Worm (Caenorhabditis elegans) whole organism, young adult: ENCODE data around the gene F26F12.8.

Experiments
- B0019.2 ChIP-seq: fragments of 200-800 bp; sonication (Bioruptor generic); conservative IDR thresholded peaks from 2 replicates; pipeline ENCODE4 v1.3.6; 2022; ENCODE audit warnings: missing genetic modification reagents, missing genetic modification characterization, missing compliant biosample characterization
- C06A6.2 ChIP-seq: fragments of 200-800 bp; sonication (Bioruptor generic); conservative IDR thresholded peaks from 2 replicates; pipeline ENCODE4 v1.3.6; 2022; ENCODE audit warnings: missing genetic modification characterization, missing compliant biosample characterization
- D2030.7 ChIP-seq: fragments of 200-800 bp; sonication (Bioruptor generic); IDR thresholded peaks from 2 replicates; pipeline ENCODE4 v1.3.6; 2022; ENCODE audit warnings: missing genetic modification reagents, missing genetic modification characterization, missing compliant biosample characterization
- F10E7.11 ChIP-seq: sonication (generic microtip); optimal IDR thresholded peaks from 2 replicates; lab custom pipeline; 2017; ENCODE audit warnings: mild to moderate bottlenecking, missing genetic modification characterization, moderate library complexity, missing compliant biosample characterization
- F23B12.7 ChIP-seq: sonication (generic microtip); optimal IDR thresholded peaks from 2 replicates; lab custom pipeline; 2017; ENCODE audit warnings: missing genetic modification characterization, mild to moderate bottlenecking, missing compliant biosample characterization, antibody characterized with exemption, moderate library complexity; ENCODE audit not compliant: insufficient read depth
- F39B2.1 ChIP-seq: fragments of 200-800 bp; sonication (Bioruptor generic); IDR thresholded peaks from 2 replicates; pipeline ENCODE4 v1.3.6; 2022; ENCODE audit warnings: missing genetic modification reagents, missing genetic modification characterization, missing compliant biosample characterization
- F49E8.2 ChIP-seq: sonication (generic microtip); optimal IDR thresholded peaks from 3 replicates; lab custom pipeline; 2017; ENCODE audit warnings: missing genetic modification characterization, mild to moderate bottlenecking, missing compliant biosample characterization, antibody characterized with exemption, moderate library complexity; ENCODE audit not compliant: insufficient read depth
- Y67H2A.10 ChIP-seq: fragments of 200-800 bp; sonication (Bioruptor generic); conservative IDR thresholded peaks from 2 replicates; pipeline ENCODE4 v1.3.6; 2022; ENCODE audit warnings: missing genetic modification reagents, missing genetic modification characterization, missing compliant biosample characterization
- akir-1 ChIP-seq: fragments of 200-800 bp; sonication (Bioruptor generic); optimal IDR thresholded peaks from 2 replicates; lab custom pipeline; 2018; ENCODE audit warnings: mild to moderate bottlenecking, missing genetic modification characterization, moderate library complexity, missing compliant biosample characterization
- ama-1 ChIP-seq, 3 experiments: fragments of 150-350 bp in 1 of 3; sonication (generic microtip) in 2 of 3; optimal IDR thresholded peaks; 2 replicates each; lab custom pipeline; 2014 to 2018; ENCODE audit warnings: missing biosample characterization in 2 of 3, missing genetic modification characterization in 2 of 3, missing genetic modification reagents in 2 of 3
- aptf-3 ChIP-seq: fragments of 200-800 bp; sonication (Bioruptor generic); IDR thresholded peaks from 2 replicates; pipeline ENCODE4 v1.3.6; 2022; ENCODE audit warnings: missing genetic modification characterization, missing compliant biosample characterization
- attf-3 ChIP-seq: fragments of 200-800 bp; sonication (Bioruptor generic); conservative IDR thresholded peaks from 2 replicates; pipeline ENCODE4 v1.3.6; 2022; ENCODE audit warnings: missing genetic modification reagents, missing genetic modification characterization, missing compliant biosample characterization
- attf-5 ChIP-seq: fragments of 200-800 bp; sonication (Bioruptor generic); optimal IDR thresholded peaks from 2 replicates; lab custom pipeline; 2018; ENCODE audit warnings: mild to moderate bottlenecking, missing genetic modification characterization, missing compliant biosample characterization
- attf-6 ChIP-seq: fragments of 200-800 bp; sonication (Bioruptor generic); IDR thresholded peaks from 2 replicates; pipeline ENCODE4 v1.3.6; 2022; ENCODE audit warnings: missing genetic modification reagents, missing genetic modification characterization, missing compliant biosample characterization
- ceh-100 ChIP-seq: fragments of 200-800 bp; sonication (Bioruptor generic); IDR thresholded peaks from 2 replicates; pipeline ENCODE4 v1.3.6; 2022; ENCODE audit warnings: missing genetic modification reagents, missing genetic modification characterization, missing compliant biosample characterization
- ceh-79 ChIP-seq: sonication (generic microtip); optimal IDR thresholded peaks from 2 replicates; lab custom pipeline; 2017; ENCODE audit warnings: mild to moderate bottlenecking, missing genetic modification characterization, missing compliant biosample characterization
- chd-7 ChIP-seq: sonication (generic microtip); optimal IDR thresholded peaks from 2 replicates; lab custom pipeline; 2016; ENCODE audit warnings: mild to moderate bottlenecking, missing genetic modification characterization, moderate library complexity, missing compliant biosample characterization
- die-1 ChIP-seq: sonication (generic microtip); optimal IDR thresholded peaks from 2 replicates; lab custom pipeline; 2016; ENCODE audit warnings: missing genotype, mild to moderate bottlenecking, missing genetic modification characterization, missing compliant biosample characterization
- dox-1 ChIP-seq: fragments of 200-800 bp; sonication (Bioruptor generic); IDR thresholded peaks from 2 replicates; pipeline ENCODE4 v1.3.6; 2022; ENCODE audit warnings: missing genetic modification reagents, missing genetic modification characterization, missing compliant biosample characterization
- hmg-1.2 ChIP-seq: fragments of 200-800 bp; sonication (Bioruptor generic); IDR thresholded peaks from 2 replicates; pipeline ENCODE4 v1.3.6; 2022; ENCODE audit warnings: missing genetic modification reagents, missing genetic modification characterization, missing compliant biosample characterization
- hmg-20 ChIP-seq: fragments of 200-800 bp; sonication (Bioruptor generic); IDR thresholded peaks from 2 replicates; pipeline ENCODE4 v1.3.6; 2022; ENCODE audit warnings: missing genetic modification reagents, missing genetic modification characterization, missing compliant biosample characterization
- hsf-1 ChIP-seq: fragments of 200-800 bp; sonication (Bioruptor generic); IDR thresholded peaks from 2 replicates; pipeline ENCODE4 v1.3.6; 2022; ENCODE audit warnings: missing genetic modification reagents, missing genetic modification characterization, missing compliant biosample characterization
- let-526 ChIP-seq: fragments of 200-800 bp; sonication (Bioruptor generic); IDR thresholded peaks from 2 replicates; pipeline ENCODE4 v1.3.6; 2022; ENCODE audit warnings: missing genetic modification reagents, missing genetic modification characterization, missing compliant biosample characterization
- lin-26 ChIP-seq: fragments of 200-800 bp; sonication (Bioruptor generic); IDR thresholded peaks from 2 replicates; pipeline ENCODE4 v1.3.6; 2022; ENCODE audit warnings: missing genetic modification reagents, missing genetic modification characterization, missing compliant biosample characterization
- lin-54 ChIP-seq: fragments of 200-800 bp; sonication (Bioruptor generic); optimal IDR thresholded peaks from 2 replicates; lab custom pipeline; 2018; ENCODE audit warnings: mild to moderate bottlenecking, missing genetic modification characterization, missing compliant biosample characterization
- lsl-1 ChIP-seq: fragments of 200-800 bp; sonication (Bioruptor generic); optimal IDR thresholded peaks from 2 replicates; lab custom pipeline; 2018; ENCODE audit warnings: mild to moderate bottlenecking, missing genetic modification characterization, moderate library complexity, missing compliant biosample characterization
- lsy-27 ChIP-seq: sonication (generic microtip); optimal IDR thresholded peaks from 2 replicates; lab custom pipeline; 2017; ENCODE audit warnings: missing genetic modification characterization, mild to moderate bottlenecking, missing compliant biosample characterization, antibody characterized with exemption, missing genotype, borderline replicate concordance; ENCODE audit not compliant: insufficient read depth
- madf-10 ChIP-seq: sonication (generic microtip); optimal IDR thresholded peaks from 2 replicates; lab custom pipeline; 2016; ENCODE audit warnings: mild to moderate bottlenecking, missing genetic modification characterization, missing compliant biosample characterization
- mcd-1 ChIP-seq: fragments of 200-800 bp; sonication (Bioruptor generic); IDR thresholded peaks from 2 replicates; pipeline ENCODE4 v1.3.6; 2022; ENCODE audit warnings: missing genetic modification reagents, missing genetic modification characterization, missing compliant biosample characterization
- mxl-1 ChIP-seq: sonication (generic microtip); optimal IDR thresholded peaks from 2 replicates; lab custom pipeline; 2016; ENCODE audit warnings: missing genetic modification characterization, missing compliant biosample characterization
- nfya-1 ChIP-seq: sonication (generic microtip); optimal IDR thresholded peaks from 2 replicates; lab custom pipeline; 2017; ENCODE audit warnings: antibody characterized with exemption, missing compliant biosample characterization, missing genetic modification characterization, borderline replicate concordance; ENCODE audit not compliant: insufficient read depth
- nhr-27 ChIP-seq: fragments of 200-800 bp; sonication (Bioruptor generic); optimal IDR thresholded peaks from 2 replicates; lab custom pipeline; 2018; ENCODE audit warnings: mild to moderate bottlenecking, missing genetic modification characterization, moderate library complexity, missing compliant biosample characterization
- nhr-90 ChIP-seq: sonication (generic microtip); optimal IDR thresholded peaks from 2 replicates; lab custom pipeline; 2016; ENCODE audit warnings: missing genotype, mild to moderate bottlenecking, missing genetic modification characterization, missing compliant biosample characterization
- pbrm-1 ChIP-seq: fragments of 200-800 bp; sonication (Bioruptor generic); IDR thresholded peaks from 2 replicates; pipeline ENCODE4 v1.3.6; 2022; ENCODE audit warnings: missing genetic modification reagents, missing genetic modification characterization, missing compliant biosample characterization
- rec-8 ChIP-seq, 2 experiments: sonication (generic microtip); optimal IDR thresholded peaks; 2 replicates each; lab custom pipeline; 2016; ENCODE audit warnings: mild to moderate bottlenecking in 2 of 2, missing genetic modification characterization in 2 of 2, missing genetic modification reagents in 2 of 2, missing genotype in 2 of 2, missing biosample characterization in 1 of 2, missing compliant biosample characterization in 1 of 2, moderate library complexity in 1 of 2
- repo-1 ChIP-seq: sonication (generic microtip); optimal IDR thresholded peaks from 2 replicates; lab custom pipeline; 2017; ENCODE audit warnings: mild to moderate bottlenecking, missing genetic modification characterization, missing compliant biosample characterization
- snpc-3.4 ChIP-seq: sonication (generic microtip); optimal IDR thresholded peaks from 2 replicates; lab custom pipeline; 2017; ENCODE audit warnings: missing genetic modification characterization, mild to moderate bottlenecking, missing compliant biosample characterization, antibody characterized with exemption, moderate library complexity, missing genotype, missing genetic modification reagents
- tbp1 ChIP-seq: fragments of 200-800 bp; sonication (Bioruptor generic); optimal IDR thresholded peaks from 2 replicates; lab custom pipeline; 2018; ENCODE audit warnings: mild to moderate bottlenecking, missing genetic modification characterization, missing compliant biosample characterization
- xnd-1 ChIP-seq: sonication (generic microtip); optimal IDR thresholded peaks from 2 replicates; lab custom pipeline; 2016; ENCODE audit warnings: missing genotype, missing genetic modification reagents, missing genetic modification characterization, missing compliant biosample characterization
- zfh-2 ChIP-seq: fragments of 200-800 bp; sonication (Bioruptor generic); conservative IDR thresholded peaks from 2 replicates; pipeline ENCODE4 v1.3.6; 2022; ENCODE audit warnings: missing genetic modification reagents, missing genetic modification characterization, missing compliant biosample characterization
- ztf-25 ChIP-seq: fragments of 200-800 bp; sonication (Bioruptor generic); IDR thresholded peaks from 2 replicates; pipeline ENCODE4 v1.3.6; 2022; ENCODE audit warnings: missing genetic modification reagents, missing genetic modification characterization, missing compliant biosample characterization
- ztf-26 ChIP-seq: sonication (generic microtip); optimal IDR thresholded peaks from 2 replicates; lab custom pipeline; 2017; ENCODE audit warnings: missing genetic modification characterization, missing compliant biosample characterization
- ztf-3 ChIP-seq: fragments of 200-800 bp; sonication (Bioruptor generic); optimal IDR thresholded peaks from 2 replicates; lab custom pipeline; 2018; ENCODE audit warnings: mild to moderate bottlenecking, missing genetic modification characterization, missing compliant biosample characterization

Gene F26F12.8

ce11 chrV:5862479-5863188 is at the start of gene F26F12.8:
Gene F26F12.8 (minus strand): TSS chrV:5862529.
- TF ChIP-seq ceh-100 (GFP tag; lab: Robert Waterston, UW) (no peak), ztf-3 (GFP tag; lab: Kevin White, UChicago) (no peak), lsl-1 (no peak), D2030.7 (GFP tag; lab: Robert Waterston, UW) (no peak), madf-10 (no peak), let-526 (no peak), die-1 (tag; lab: Kevin White, UChicago) (no peak), attf-5 (GFP tag; lab: Kevin White, UChicago) (no peak), lin-54 (GFP tag; lab: Kevin White, UChicago) (no peak), hsf-1 (GFP tag; lab: Robert Waterston, UW) (no peak), nhr-90 (no peak), F49E8.2 (tag; lab: Kevin White, UChicago) (no peak), dox-1 (GFP tag; lab: Robert Waterston, UW) (no peak), lsy-27 (tag; lab: Kevin White, UChicago) (no peak), zfh-2 (no peak), rec-8 (tag; optimal IDR thresholded peaks at IDR 0.05; lab: Kevin White, UChicago) (no peak), tbp1 (GFP tag; lab: Kevin White, UChicago) (no peak), nfya-1 (tag; lab: Kevin White, UChicago) (no peak)

ce11 chrV:5907090-5907489 is 44.8 kb upstream of the F26F12.8 start, which contains the start of gene C04E6.4:
Gene C04E6.4 (plus strand): TSS chrV:5907390.
- TF ChIP-seq dox-1 (GFP tag; lab: Robert Waterston, UW) = no peak
- TF ChIP-seq ama-1 (optimal IDR thresholded peaks at IDR 0.05; lab: Kevin White, UChicago) = no peak
- no peak for TF ChIP-seq ama-1 (GFP tag; optimal IDR thresholded peaks at IDR 0.05; lab: Kevin White, UChicago)
- TF ChIP-seq attf-6 (GFP tag; lab: Robert Waterston, UW) = no peak
- no peak for TF ChIP-seq ztf-25 (GFP tag; lab: Robert Waterston, UW)
- no peak for TF ChIP-seq ztf-26
- no peak for TF ChIP-seq mxl-1 (tag; lab: Kevin White, UChicago)
- TF ChIP-seq xnd-1 (tag; lab: Kevin White, UChicago) = no peak
- TF ChIP-seq pbrm-1 = no peak
- no peak for TF ChIP-seq B0019.2
- no peak for TF ChIP-seq C06A6.2 (GFP tag; lab: Robert Waterston, UW)
- TF ChIP-seq attf-3 = no peak
- no peak for TF ChIP-seq lin-26
- no peak for TF ChIP-seq ceh-79 (tag; lab: Kevin White, UChicago)
- TF ChIP-seq F39B2.1 (GFP tag; lab: Robert Waterston, UW) = no peak
- no peak for TF ChIP-seq nhr-27 (tag; lab: Kevin White, UChicago)
- no peak for TF ChIP-seq aptf-3 (GFP tag; lab: Robert Waterston, UW)
- TF ChIP-seq F23B12.7 (tag; lab: Kevin White, UChicago) = no peak
- no peak for TF ChIP-seq nhr-90
- TF ChIP-seq snpc-3.4 (tag; lab: Kevin White, UChicago) = no peak

ce11 chrV:5906252-5906651 is 43.9 kb upstream of the F26F12.8 start, which contains the start of gene srd-15:
Gene srd-15 (minus strand): TSS chrV:5906352.
- TF ChIP-seq ceh-79 (tag; lab: Kevin White, UChicago) (no peak), repo-1 (no peak), F10E7.11 (tag; lab: Kevin White, UChicago) (no peak), akir-1 (GFP tag; lab: Kevin White, UChicago) (no peak), snpc-3.4 (tag; lab: Kevin White, UChicago) (no peak), hmg-1.2 (no peak), F23B12.7 (tag; lab: Kevin White, UChicago) (no peak), chd-7 (tag; lab: Kevin White, UChicago) (no peak), Y67H2A.10 (GFP tag; lab: Robert Waterston, UW) (no peak), lin-54 (GFP tag; lab: Kevin White, UChicago) (no peak), mcd-1 (GFP tag; lab: Robert Waterston, UW) (no peak), aptf-3 (GFP tag; lab: Robert Waterston, UW) (no peak), hmg-20 (GFP tag; lab: Robert Waterston, UW) (no peak)
